Fruit fly (Drosophila melanogaster) whole organism, embryonic: ENCODE measurements around the gene sff.

ENCODE experiments used
- Adf1 ChIP-seq: fragments of 200-800 bp; sonication (Bioruptor generic); IDR thresholded peaks from 2 replicates; pipeline ENCODE4 v1.3.6; 2022; ENCODE audit warnings: missing biosample characterization, missing genetic modification characterization
- Awh ChIP-seq: fragments of 200-800 bp; sonication (Bioruptor generic); IDR thresholded peaks from 2 replicates; pipeline ENCODE4, ENCODE4 v1.3.6; 2022; ENCODE audit warnings: missing biosample characterization, missing genetic modification characterization
- Bdp1 ChIP-seq: fragments of 200-800 bp; sonication (Bioruptor generic); optimal IDR thresholded peaks from 3 replicates; lab custom pipeline; 2016; ENCODE audit warnings: missing biosample characterization, missing genetic modification characterization
- CG10267 ChIP-seq: fragments of 200-800 bp; sonication (Bioruptor generic); optimal IDR thresholded peaks from 2 replicates; lab custom pipeline; 2018; ENCODE audit warnings: missing biosample characterization, mild to moderate bottlenecking, missing genetic modification characterization, moderate library complexity
- CG10431 ChIP-seq: fragments of 200-800 bp; sonication (Bioruptor generic); optimal IDR thresholded peaks from 3 replicates; lab custom pipeline; 2018; ENCODE audit warnings: missing biosample characterization, mild to moderate bottlenecking, missing genetic modification characterization
- CG10462 ChIP-seq: fragments of 200-800 bp; sonication (Bioruptor generic); optimal IDR thresholded peaks from 2 replicates; lab custom pipeline; 2016; ENCODE audit warnings: missing biosample characterization, missing genetic modification characterization
- CG12071 ChIP-seq: fragments of 200-800 bp; sonication (Bioruptor generic); optimal IDR thresholded peaks from 3 replicates; lab custom pipeline; 2018; ENCODE audit warnings: missing biosample characterization, mild to moderate bottlenecking, missing genetic modification characterization
- CG12299 ChIP-seq: fragments of 200-800 bp; sonication (Bioruptor generic); optimal IDR thresholded peaks from 2 replicates; lab custom pipeline; 2018; ENCODE audit warnings: missing biosample characterization, mild to moderate bottlenecking, missing genetic modification characterization
- CG13424 ChIP-seq: fragments of 200-800 bp; sonication (Bioruptor generic); optimal IDR thresholded peaks from 2 replicates; lab custom pipeline; 2019; ENCODE audit warnings: missing biosample characterization, mild to moderate bottlenecking, missing genetic modification characterization, moderate library complexity
- CG15514 ChIP-seq: fragments of 200-800 bp; sonication (Bioruptor generic); optimal IDR thresholded peaks from 3 replicates; lab custom pipeline; 2017; ENCODE audit warnings: missing biosample characterization, missing genetic modification characterization, mild to moderate bottlenecking, moderate library complexity, missing genetic modification reagents
- CG16815 ChIP-seq: fragments of 200-800 bp; sonication (Bioruptor generic); optimal IDR thresholded peaks from 3 replicates; lab custom pipeline; 2017; ENCODE audit warnings: missing biosample characterization, mild to moderate bottlenecking, missing genetic modification characterization
- CG2712 ChIP-seq: fragments of 200-800 bp; optimal IDR thresholded peaks from 3 replicates; lab custom pipeline; 2019; ENCODE audit warnings: missing biosample characterization, mild to moderate bottlenecking, missing genetic modification characterization, moderate library complexity
- CG2889 ChIP-seq: fragments of 200-800 bp; sonication (Bioruptor generic); IDR thresholded peaks from 3 replicates; pipeline ENCODE4 v1.3.6; 2022; ENCODE audit warnings: missing biosample characterization, missing genetic modification characterization
- CG6683 ChIP-seq: fragments of 200-800 bp; sonication (Bioruptor generic); optimal IDR thresholded peaks from 2 replicates; lab custom pipeline; 2017; ENCODE audit warnings: missing biosample characterization, mild to moderate bottlenecking, missing genetic modification characterization, missing genetic modification reagents
- CG9817 ChIP-seq: fragments of 200-800 bp; sonication (Bioruptor generic); optimal IDR thresholded peaks from 2 replicates; lab custom pipeline; 2018; ENCODE audit warnings: missing biosample characterization, mild to moderate bottlenecking, missing genetic modification characterization, moderate library complexity
- CG9932 ChIP-seq: fragments of 200-800 bp; sonication (Bioruptor generic); IDR thresholded peaks from 2 replicates; pipeline ENCODE4 v1.3.6; 2022; ENCODE audit warnings: missing biosample characterization, missing genetic modification characterization
- CkIIα-i1 ChIP-seq: fragments of 200-800 bp; sonication (Bioruptor generic); IDR thresholded peaks from 2 replicates; pipeline ENCODE4 v1.3.6; 2022; ENCODE audit warnings: missing biosample characterization, missing genetic modification characterization
- Dll ChIP-seq: fragments of 200-800 bp; sonication (Bioruptor generic); IDR thresholded peaks from 4 replicates; pipeline ENCODE4 v1.3.6; 2022; ENCODE audit warnings: missing biosample characterization, missing genetic modification characterization; ENCODE audit not compliant: partially characterized antibody
- Fer1 ChIP-seq: fragments of 200-800 bp; sonication (Bioruptor generic); optimal IDR thresholded peaks from 2 replicates; lab custom pipeline; 2017; ENCODE audit warnings: missing biosample characterization, mild to moderate bottlenecking, missing genetic modification characterization
- GATAe ChIP-seq: fragments of 200-800 bp; sonication (Bioruptor generic); conservative IDR thresholded peaks from 2 replicates; pipeline ENCODE4 v1.3.6; 2022; ENCODE audit warnings: missing biosample characterization, missing genetic modification characterization
- HLH4C ChIP-seq: fragments of 200-800 bp; sonication (Bioruptor generic); IDR thresholded peaks from 3 replicates; pipeline ENCODE4 v1.3.6; 2022; ENCODE audit warnings: missing biosample characterization, missing genetic modification characterization; ENCODE audit not compliant: partially characterized antibody
- HLH54F ChIP-seq: fragments of 200-800 bp; sonication (Bioruptor generic); optimal IDR thresholded peaks from 3 replicates; lab custom pipeline; 2016; ENCODE audit warnings: missing biosample characterization, missing genetic modification characterization
- Hmx ChIP-seq: fragments of 200-800 bp; sonication (Bioruptor generic); optimal IDR thresholded peaks from 2 replicates; lab custom pipeline; 2016; ENCODE audit warnings: missing biosample characterization, missing genetic modification characterization
- MBD-R2 ChIP-seq: fragments of 200-800 bp; sonication (Bioruptor generic); IDR thresholded peaks from 2 replicates; pipeline ENCODE4 v1.3.6; 2022; ENCODE audit warnings: missing biosample characterization, missing genetic modification characterization
- MTF-1 ChIP-seq: fragments of 200-800 bp; sonication (Bioruptor generic); optimal IDR thresholded peaks from 2 replicates; lab custom pipeline; 2018; ENCODE audit warnings: missing biosample characterization, mild to moderate bottlenecking, missing genetic modification characterization, borderline replicate concordance
- Mes4 ChIP-seq: fragments of 200-800 bp; sonication (Bioruptor generic); optimal IDR thresholded peaks from 2 replicates; lab custom pipeline; 2016; ENCODE audit warnings: missing biosample characterization, missing genetic modification characterization
- NC2β ChIP-seq: fragments of 200-800 bp; sonication (Bioruptor generic); optimal IDR thresholded peaks from 2 replicates; lab custom pipeline; 2016; ENCODE audit warnings: missing biosample characterization, missing genetic modification characterization
- Nf-YC ChIP-seq: fragments of 200-800 bp; optimal IDR thresholded peaks from 3 replicates; lab custom pipeline; 2019; ENCODE audit warnings: missing biosample characterization, mild to moderate bottlenecking, missing genetic modification characterization, moderate library complexity
- Sin3A ChIP-seq: fragments of >200 bp; optimal IDR thresholded peaks from 2 replicates; lab custom pipeline; 2018
- Sox100B ChIP-seq: fragments of 200-800 bp; sonication (Bioruptor generic); optimal IDR thresholded peaks from 3 replicates; lab custom pipeline; 2018; ENCODE audit warnings: missing biosample characterization, mild to moderate bottlenecking, missing genetic modification characterization
- Stat92E ChIP-seq, 3 experiments: fragments of >200 bp in 2 of 3; fragments of 200-800 bp in 1 of 3; sonication (Bioruptor generic) in 1 of 3; optimal IDR thresholded peaks; 2 replicates each; lab custom pipeline; 2017 to 2019; ENCODE audit warnings: missing biosample characterization in 3 of 3, missing genetic modification characterization in 3 of 3, mild to moderate bottlenecking in 1 of 3, moderate library complexity in 1 of 3
- abd-A ChIP-seq: fragments of 200-800 bp; sonication (Bioruptor generic); optimal IDR thresholded peaks from 3 replicates; lab custom pipeline; 2019; ENCODE audit warnings: missing biosample characterization, mild to moderate bottlenecking, missing genetic modification characterization, moderate library complexity
- ap ChIP-seq: fragments of 200-800 bp; sonication (Bioruptor generic); IDR thresholded peaks from 2 replicates; pipeline ENCODE4 v1.3.6; 2022; ENCODE audit warnings: missing biosample characterization, missing genetic modification characterization
- bab2 ChIP-seq: fragments of 200-800 bp; sonication (Bioruptor generic); optimal IDR thresholded peaks from 2 replicates; lab custom pipeline; 2016; ENCODE audit warnings: missing biosample characterization, missing genetic modification characterization
- bowl ChIP-seq: fragments of 200-800 bp; sonication (Bioruptor generic); IDR thresholded peaks from 2 replicates; pipeline ENCODE4 v1.3.6; 2022; ENCODE audit warnings: missing biosample characterization, missing genetic modification characterization
- cwo ChIP-seq: fragments of 200-800 bp; sonication (Bioruptor generic); optimal IDR thresholded peaks from 3 replicates; lab custom pipeline; 2017; ENCODE audit warnings: missing biosample characterization, missing genetic modification characterization, mild to moderate bottlenecking, moderate library complexity, missing genetic modification reagents
- dm ChIP-seq: fragments of 200-800 bp; sonication (Bioruptor generic); optimal IDR thresholded peaks from 3 replicates; lab custom pipeline; 2016; ENCODE audit warnings: missing biosample characterization, missing genetic modification characterization
- ewg ChIP-seq: fragments of 200-800 bp; sonication (Bioruptor generic); optimal IDR thresholded peaks from 3 replicates; lab custom pipeline; 2017; ENCODE audit warnings: mild to moderate bottlenecking, missing biosample characterization, missing genetic modification reagents, missing genetic modification characterization
- gcm ChIP-seq: fragments of 200-800 bp; sonication (Bioruptor generic); optimal IDR thresholded peaks from 2 replicates; lab custom pipeline; 2019; ENCODE audit warnings: missing biosample characterization, mild to moderate bottlenecking, missing genetic modification characterization, moderate library complexity
- lov ChIP-seq, 2 experiments: fragments of 200-800 bp in 1 of 2; fragments of >200 bp in 1 of 2; sonication (Bioruptor generic) in 1 of 2; IDR thresholded peaks in 1 of 2; optimal IDR thresholded peaks in 1 of 2; 2 replicates in 1 of 2; 3 replicates in 1 of 2; pipeline versions ENCODE4 v1.3.6 to Lab custom; 2017 to 2022; ENCODE audit warnings: missing biosample characterization in 1 of 2, missing genetic modification characterization in 1 of 2
- nerfin-2 ChIP-seq: fragments of 200-800 bp; sonication (Bioruptor generic); IDR thresholded peaks from 2 replicates; pipeline ENCODE4 v1.3.6; 2022; ENCODE audit warnings: missing biosample characterization, missing genetic modification characterization; ENCODE audit not compliant: partially characterized antibody
- run ChIP-seq: fragments of 200-800 bp; sonication (Bioruptor generic); optimal IDR thresholded peaks from 3 replicates; lab custom pipeline; 2018; ENCODE audit warnings: missing biosample characterization, mild to moderate bottlenecking, missing genetic modification characterization
- slou ChIP-seq: fragments of 200-800 bp; sonication (Bioruptor generic); optimal IDR thresholded peaks from 3 replicates; lab custom pipeline; 2016; ENCODE audit warnings: missing biosample characterization, missing genetic modification characterization
- tll ChIP-seq, 2 experiments: fragments of 200-800 bp in 1 of 2; fragments of >200 bp in 1 of 2; sonication (Bioruptor generic) in 1 of 2; optimal IDR thresholded peaks; 2 replicates each; lab custom pipeline; 2017 to 2019; ENCODE audit warnings: missing biosample characterization in 2 of 2, missing genetic modification characterization in 2 of 2, mild to moderate bottlenecking in 1 of 2, moderate library complexity in 1 of 2
- tna ChIP-seq: fragments of 200-800 bp; sonication (Bioruptor generic); IDR thresholded peaks from 2 replicates; pipeline ENCODE4 v1.3.6; 2022; ENCODE audit warnings: missing biosample characterization, missing genetic modification characterization; ENCODE audit not compliant: partially characterized antibody
- zen ChIP-seq: fragments of 200-800 bp; sonication (Bioruptor generic); optimal IDR thresholded peaks from 3 replicates; lab custom pipeline; 2018; ENCODE audit warnings: missing biosample characterization, mild to moderate bottlenecking, missing genetic modification characterization, moderate library complexity

The sff gene

dm6 chr3L:15967588-15968500 is 43.2 kb upstream of the sff start, which contains the start of the genes Brr2 and CG10516 (continued):
- TF ChIP-seq nerfin-2 (GFP tag; lab: Robert Waterston, UW) (0 out of 2 replicates have a peak, but pooled peaks have one; percentile 23), Mes4 (no peak), Adf1 (GFP tag; lab: Robert Waterston, UW) (peak; percentile 97), CG12071 (GFP tag; lab: Kevin White, UChicago) (no peak), ap (GFP tag; lab: Robert Waterston, UW) (peak; percentile 5; the same call in 1 of the 2 replicates), tll (GFP tag; optimal IDR thresholded peaks at IDR 0.05; lab: Kevin White, UChicago) (peak in 1 of 2 experiments; percentile 10), HLH4C (0 out of 3 replicates have a peak, but pooled peaks have one; percentile 37), Bdp1 (GFP tag; lab: Kevin White, UChicago) (no peak), NC2β (GFP tag; lab: Kevin White, UChicago) (no peak), run (no peak), ewg (GFP tag; lab: Kevin White, UChicago) (no peak), CG15514 (peak; percentile 70), CG9817 (tag; lab: Kevin White, UChicago) (peak; percentile 31), Sin3A (lab: Kevin White, UChicago) (peak; percentile 99), bowl (GFP tag; lab: Robert Waterston, UW) (no peak), CG12299 (tag; lab: Kevin White, UChicago) (no peak), CG16815 (no peak), CG10431 (GFP tag; lab: Kevin White, UChicago) (peak; percentile 30), bab2 (peak; percentile 36), CkIIα-i1 (GFP tag; lab: Robert Waterston, UW) (no peak), CG13424 (tag; lab: Kevin White, UChicago) (peak; percentile 49), abd-A (tag; lab: Kevin White, UChicago) (no peak), lov (optimal IDR thresholded peaks at IDR 0.05; lab: Kevin White, UChicago) (no peak), lov (GFP tag; IDR thresholded peaks at IDR 0.05; lab: Robert Waterston, UW) (no peak), CG2889 (GFP tag; lab: Robert Waterston, UW) (no peak), Awh (GFP tag; lab: Robert Waterston, UW) (0 out of 2 replicates have a peak, but pooled peaks have one; percentile 21), GATAe (GFP tag; lab: Robert Waterston, UW) (no peak), CG2712 (tag; lab: Kevin White, UChicago) (no peak), gcm (GFP tag; lab: Kevin White, UChicago) (no peak), Dll (peak; percentile 51; the same call in 2 of the 4 replicates), Sox100B (GFP tag; lab: Kevin White, UChicago) (no peak), cwo (no peak), MTF-1 (GFP tag; lab: Kevin White, UChicago) (no peak), CG6683 (GFP tag; lab: Kevin White, UChicago) (no peak), HLH54F (GFP tag; lab: Kevin White, UChicago) (peak; percentile 37), tna (GFP tag; lab: Robert Waterston, UW) (0 out of 2 replicates have a peak, but pooled peaks have one; percentile 13), Hmx (GFP tag; lab: Kevin White, UChicago) (no peak), dm (peak; percentile 21), slou (GFP tag; lab: Kevin White, UChicago) (no peak), zen (peak; percentile 15), Stat92E (GFP tag; optimal IDR thresholded peaks at IDR 0.05; lab: Kevin White, UChicago) (peak in 1 of 3 experiments; percentile 63), Fer1 (no peak), CG9932 (GFP tag; lab: Robert Waterston, UW) (no peak; the same call in 1 of the 2 replicates), CG10267 (tag; lab: Kevin White, UChicago) (peak; percentile 70), Nf-YC (no peak), CG10462 (GFP tag; lab: Kevin White, UChicago) (no peak), MBD-R2 (GFP tag; lab: Robert Waterston, UW) (peak; percentile 66)
